Worm (Caenorhabditis elegans) whole organism, L2 larva: ENCODE data around the gene M01B2.8.

Experiments
- F13H6.1 ChIP-seq: sonication (generic microtip); optimal IDR thresholded peaks from 2 replicates; lab custom pipeline; 2016; ENCODE audit warnings: missing genetic modification characterization, missing compliant biosample characterization
- Y55F3AM.14 ChIP-seq: fragments of 200-800 bp; sonication (Bioruptor generic); optimal IDR thresholded peaks from 2 replicates; lab custom pipeline; 2018; ENCODE audit warnings: mild to moderate bottlenecking, missing genetic modification characterization, missing compliant biosample characterization
- ZK546.5 ChIP-seq: sonication (generic microtip); optimal IDR thresholded peaks from 2 replicates; lab custom pipeline; 2017; ENCODE audit warnings: missing biosample characterization, missing genetic modification characterization
- alr-1 ChIP-seq: fragments of 150-350 bp; optimal IDR thresholded peaks from 2 replicates; lab custom pipeline; 2014; ENCODE audit warnings: missing biosample characterization, missing genetic modification characterization
- blmp-1 ChIP-seq: sonication (generic microtip); optimal IDR thresholded peaks from 2 replicates; lab custom pipeline; 2017; ENCODE audit warnings: missing genetic modification characterization, mild to moderate bottlenecking, missing compliant biosample characterization, antibody characterized with exemption, moderate library complexity; ENCODE audit not compliant: insufficient read depth
- ceh-16 ChIP-seq: fragments of 150-350 bp; optimal IDR thresholded peaks from 2 replicates; lab custom pipeline; 2014; ENCODE audit warnings: missing biosample characterization, missing genetic modification characterization
- ceh-82 ChIP-seq: fragments of 150-350 bp; optimal IDR thresholded peaks from 2 replicates; lab custom pipeline; 2014; ENCODE audit warnings: missing biosample characterization, missing genetic modification characterization
- egl-27 ChIP-seq: sonication (generic microtip); optimal IDR thresholded peaks from 3 replicates; lab custom pipeline; 2017; ENCODE audit warnings: missing biosample characterization, missing genetic modification reagents, missing genetic modification characterization
- elt-1 ChIP-seq: fragments of 150-350 bp; optimal IDR thresholded peaks from 2 replicates; lab custom pipeline; 2014; ENCODE audit warnings: missing biosample characterization, missing genetic modification characterization
- elt-3 ChIP-seq: sonication (generic microtip); optimal IDR thresholded peaks from 2 replicates; lab custom pipeline; 2017; ENCODE audit warnings: missing biosample characterization, missing genetic modification characterization
- fos-1 ChIP-seq: fragments of 150-350 bp; optimal IDR thresholded peaks from 2 replicates; lab custom pipeline; 2014; ENCODE audit warnings: missing biosample characterization, missing genetic modification characterization
- gmeb-1 ChIP-seq: fragments of 150-350 bp; optimal IDR thresholded peaks from 2 replicates; lab custom pipeline; 2014; ENCODE audit warnings: missing biosample characterization, missing genetic modification characterization
- lin-11 ChIP-seq: fragments of 150-350 bp; sonication (generic microtip); optimal IDR thresholded peaks from 2 replicates; lab custom pipeline; 2014; ENCODE audit warnings: missing biosample characterization, missing genetic modification characterization, inconsistent platforms, mixed read lengths
- lin-13 ChIP-seq: fragments of 150-350 bp; optimal IDR thresholded peaks from 2 replicates; lab custom pipeline; 2014; ENCODE audit warnings: missing biosample characterization, missing genetic modification reagents, missing genetic modification characterization
- lin-39 ChIP-seq: fragments of 150-350 bp; optimal IDR thresholded peaks from 2 replicates; lab custom pipeline; 2014; ENCODE audit warnings: missing biosample characterization, missing genetic modification reagents, missing genetic modification characterization
- mab-5 ChIP-seq: fragments of 150-350 bp; optimal IDR thresholded peaks from 2 replicates; lab custom pipeline; 2014; ENCODE audit warnings: missing biosample characterization, missing genetic modification characterization
- mbf-1 ChIP-seq: sonication (generic microtip); optimal IDR thresholded peaks from 2 replicates; lab custom pipeline; 2017; ENCODE audit warnings: missing biosample characterization, missing genetic modification characterization
- mdl-1 ChIP-seq, 2 experiments: fragments of 150-350 bp in 1 of 2; sonication (generic microtip) in 1 of 2; optimal IDR thresholded peaks; 2 replicates each; lab custom pipeline; 2017; ENCODE audit warnings: missing biosample characterization in 2 of 2, missing genetic modification characterization in 2 of 2
- nhr-10 ChIP-seq: sonication (generic microtip); optimal IDR thresholded peaks from 2 replicates; lab custom pipeline; 2017; ENCODE audit warnings: missing biosample characterization, missing genetic modification characterization
- nhr-11 ChIP-seq: fragments of 150-350 bp; optimal IDR thresholded peaks from 2 replicates; lab custom pipeline; 2014; ENCODE audit warnings: missing biosample characterization, missing genetic modification characterization
- nhr-12 ChIP-seq: fragments of 150-350 bp; optimal IDR thresholded peaks from 2 replicates; lab custom pipeline; 2014; ENCODE audit warnings: missing biosample characterization, missing genetic modification characterization
- nhr-129 ChIP-seq: fragments of 150-350 bp; optimal IDR thresholded peaks from 2 replicates; lab custom pipeline; 2014; ENCODE audit warnings: missing biosample characterization, missing genetic modification characterization
- nhr-23 ChIP-seq: fragments of 150-350 bp; optimal IDR thresholded peaks from 2 replicates; lab custom pipeline; 2014; ENCODE audit warnings: missing biosample characterization, missing genetic modification reagents, missing genetic modification characterization
- nhr-237 ChIP-seq: fragments of 150-350 bp; optimal IDR thresholded peaks from 2 replicates; lab custom pipeline; 2014; ENCODE audit warnings: missing biosample characterization, missing genetic modification characterization
- nhr-25 ChIP-seq: fragments of 150-350 bp; sonication (generic microtip); optimal IDR thresholded peaks from 3 replicates; lab custom pipeline; 2014; ENCODE audit warnings: missing biosample characterization, missing genetic modification characterization
- nhr-6 ChIP-seq: fragments of 150-350 bp; optimal IDR thresholded peaks from 2 replicates; lab custom pipeline; 2014; ENCODE audit warnings: missing biosample characterization, missing genetic modification characterization
- nhr-77 ChIP-seq: fragments of 150-350 bp; optimal IDR thresholded peaks from 2 replicates; lab custom pipeline; 2014; ENCODE audit warnings: missing biosample characterization, missing genetic modification characterization
- sem-4 ChIP-seq: fragments of 150-350 bp; optimal IDR thresholded peaks from 2 replicates; lab custom pipeline; 2014; ENCODE audit warnings: missing biosample characterization, missing genetic modification reagents, missing genetic modification characterization
- skn-1 ChIP-seq: sonication (generic microtip); optimal IDR thresholded peaks from 2 replicates; lab custom pipeline; 2017; ENCODE audit warnings: missing biosample characterization, missing genetic modification characterization
- sma-9 ChIP-seq, 2 experiments: fragments of 150-350 bp in 1 of 2; sonication (generic microtip) in 1 of 2; optimal IDR thresholded peaks; 2 replicates each; lab custom pipeline; 2014 to 2016; ENCODE audit warnings: missing genetic modification characterization in 2 of 2, mild to moderate bottlenecking in 1 of 2, missing biosample characterization in 1 of 2, missing compliant biosample characterization in 1 of 2, missing genetic modification reagents in 1 of 2, moderate library complexity in 1 of 2
- snpc-4 ChIP-seq: fragments of 150-350 bp; optimal IDR thresholded peaks from 2 replicates; lab custom pipeline; 2014; ENCODE audit warnings: missing biosample characterization, missing genetic modification characterization
- unc-39 ChIP-seq: fragments of 150-350 bp; optimal IDR thresholded peaks from 2 replicates; lab custom pipeline; 2014; ENCODE audit warnings: missing biosample characterization, missing genetic modification characterization
- unc-55 ChIP-seq: fragments of 150-350 bp; sonication (generic microtip); optimal IDR thresholded peaks from 3 replicates; lab custom pipeline; 2014; ENCODE audit warnings: missing biosample characterization, missing genetic modification reagents, missing genetic modification characterization
- zag-1 ChIP-seq: fragments of 150-350 bp; optimal IDR thresholded peaks from 2 replicates; lab custom pipeline; 2014; ENCODE audit warnings: missing biosample characterization, missing genetic modification characterization
- ztf-1 ChIP-seq: fragments of 200-800 bp; sonication (Bioruptor generic); conservative IDR thresholded peaks from 2 replicates; pipeline ENCODE4 v1.3.6; 2022; ENCODE audit warnings: missing genetic modification characterization, missing compliant biosample characterization
- ztf-11 ChIP-seq: sonication (generic microtip); optimal IDR thresholded peaks from 2 replicates; lab custom pipeline; 2017; ENCODE audit warnings: missing biosample characterization, missing genetic modification characterization

The M01B2.8 gene

DNA sequence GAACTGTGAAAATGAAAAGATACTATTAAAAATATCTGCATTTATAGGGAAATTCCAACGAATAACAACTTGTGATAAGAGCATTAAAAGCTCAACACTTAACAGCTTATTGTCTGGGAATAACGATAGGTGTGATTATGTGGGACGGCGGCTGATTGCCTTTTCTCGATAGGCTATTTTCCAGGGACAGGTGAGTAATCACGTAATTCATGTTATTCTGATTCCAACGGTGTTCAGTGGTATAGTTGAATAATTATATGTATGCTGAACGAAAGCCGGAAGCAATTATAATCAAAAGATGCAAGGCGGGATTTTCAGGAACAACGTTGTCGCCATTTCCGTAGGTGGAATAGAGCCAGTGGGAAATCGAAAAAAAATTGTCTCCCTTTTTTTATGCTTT lies 16.9 kb downstream of the M01B2.8 start, which contains the start of gene srw-17:
TSS of gene srw-17 (minus strand) at position 101 of the 400 bp plus-strand sequence.
- no peak for TF ChIP-seq nhr-237 (tag; lab: Kevin White, UChicago)
- no peak for TF ChIP-seq nhr-129

- TF ChIP-seq elt-3 (no peak), lin-13 (GFP tag; lab: Kevin White, UChicago) (no peak), nhr-237 (tag; lab: Kevin White, UChicago) (no peak), ceh-82 (tag; lab: Kevin White, UChicago) (no peak), unc-55 (GFP tag; lab: Kevin White, UChicago) (no peak), Y55F3AM.14 (GFP tag; lab: Kevin White, UChicago) (no peak), gmeb-1 (tag; lab: Kevin White, UChicago) (no peak), ztf-11 (tag; lab: Kevin White, UChicago) (no peak), ztf-1 (no peak)
Measured at ce11 chrV:15281279-15281949, 21.4 kb downstream of the M01B2.8 start, which contains the start of the genes srw-19 and srx-51. Gene srw-19 (minus strand): TSS chrV:15281379. Gene srx-51 (plus strand): TSS chrV:15281899.

ce11 chrV:15285984-15286383 lies 26.0 kb downstream of the M01B2.8 start:
- no peak for TF ChIP-seq nhr-10 (tag; lab: Kevin White, UChicago)
- peak; percentile 51 for TF ChIP-seq sma-9 (GFP tag; optimal IDR thresholded peaks at IDR 0.05; lab: Kevin White, UChicago)
- no peak for TF ChIP-seq sma-9 (tag; optimal IDR thresholded peaks at IDR 0.05; lab: Kevin White, UChicago)
- no peak for TF ChIP-seq lin-39 (tag; lab: Kevin White, UChicago)
- no peak for TF ChIP-seq alr-1 (tag; lab: Kevin White, UChicago)
- no peak for TF ChIP-seq ztf-1

DNA sequence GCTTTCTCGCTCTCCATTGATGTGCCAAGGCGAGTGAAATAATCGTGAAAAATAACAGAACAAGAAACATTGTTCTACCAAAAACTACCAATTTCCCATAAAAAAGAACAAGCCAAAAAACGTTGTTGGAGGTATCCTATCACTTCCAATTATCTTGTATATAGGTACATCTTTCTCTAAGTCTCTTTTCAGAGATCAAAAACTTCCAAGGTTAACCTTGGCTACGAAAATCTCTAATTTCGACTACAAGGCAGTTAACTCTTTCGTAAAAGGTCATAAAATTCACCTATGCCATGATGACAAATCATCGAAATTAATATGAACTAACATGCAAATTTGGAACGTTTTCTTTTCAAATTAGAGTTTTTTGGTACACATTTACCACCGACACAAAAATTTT lies 27.9 kb downstream of the M01B2.8 start, which contains the start of gene cyp-34A1:
TSS of gene cyp-34A1 (minus strand) at position 101 of the 400 bp plus-strand sequence.
- TF ChIP-seq mdl-1 (tag; optimal IDR thresholded peaks at IDR 0.05; lab: Kevin White, UChicago) (no peak), F13H6.1 (no peak), egl-27 (tag; lab: Kevin White, UChicago) (no peak), lin-13 (GFP tag; lab: Kevin White, UChicago) (no peak), skn-1 (no peak), nhr-25 (tag; lab: Kevin White, UChicago) (no peak), sem-4 (no peak), snpc-4 (tag; lab: Kevin White, UChicago) (no peak), nhr-129 (no peak), elt-1 (no peak), sma-9 (GFP tag; optimal IDR thresholded peaks at IDR 0.05; lab: Kevin White, UChicago) (no peak), sma-9 (tag; optimal IDR thresholded peaks at IDR 0.05; lab: Kevin White, UChicago) (no peak), lin-39 (tag; lab: Kevin White, UChicago) (no peak), unc-39 (tag; lab: Kevin White, UChicago) (no peak), nhr-12 (tag; lab: Kevin White, UChicago) (no peak), zag-1 (no peak), nhr-6 (tag; lab: Kevin White, UChicago) (no peak)

ce11 chrV:15290995-15291394 lies 31.0 kb downstream of the M01B2.8 start, which contains the start of gene cyp-34A2:
Gene cyp-34A2 (minus strand): TSS chrV:15291095.
- TF ChIP-seq nhr-237 (tag; lab: Kevin White, UChicago) (no peak), ZK546.5 (tag; lab: Kevin White, UChicago) (no peak), Y55F3AM.14 (GFP tag; lab: Kevin White, UChicago) (no peak), nhr-129 (no peak), skn-1 (no peak), nhr-77 (tag; lab: Kevin White, UChicago) (no peak), sem-4 (no peak), mbf-1 (tag; lab: Kevin White, UChicago) (no peak), nhr-23 (no peak), nhr-6 (tag; lab: Kevin White, UChicago) (no peak), ztf-11 (tag; lab: Kevin White, UChicago) (no peak), lin-39 (tag; lab: Kevin White, UChicago) (no peak), egl-27 (tag; lab: Kevin White, UChicago) (no peak), unc-55 (GFP tag; lab: Kevin White, UChicago) (no peak)

DNA sequence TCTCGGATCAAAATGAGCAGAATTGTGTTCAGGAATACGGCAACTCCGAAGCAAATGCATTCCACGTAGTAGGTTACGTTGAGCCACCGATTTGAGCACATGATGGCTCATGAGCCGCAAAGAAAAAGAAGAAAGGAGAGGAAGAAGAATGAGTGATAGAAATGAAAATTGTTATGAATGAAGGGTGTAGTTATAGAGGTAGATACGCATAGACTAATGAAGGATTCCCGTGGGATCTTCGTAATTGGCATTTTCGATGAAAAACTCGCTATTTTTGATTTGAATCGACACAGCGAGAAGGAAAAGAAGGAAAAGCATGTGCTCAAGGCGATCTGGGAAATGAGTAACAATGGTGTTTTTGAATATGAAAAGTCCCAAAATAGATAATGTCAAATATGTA lies 33.9 kb downstream of the M01B2.8 start, which contains the start of gene str-96:
TSS of gene str-96 (minus strand) at position 101 of the 400 bp plus-strand sequence.
- TF ChIP-seq blmp-1 (tag; lab: Kevin White, UChicago), result no peak
- no peak for TF ChIP-seq sma-9 (GFP tag; optimal IDR thresholded peaks at IDR 0.05; lab: Kevin White, UChicago)
- no peak for TF ChIP-seq sma-9 (tag; optimal IDR thresholded peaks at IDR 0.05; lab: Kevin White, UChicago)
- no peak for TF ChIP-seq ceh-16 (tag; lab: Kevin White, UChicago)
- TF ChIP-seq F13H6.1, result no peak
- TF ChIP-seq mab-5 (tag; lab: Kevin White, UChicago), result no peak
- no peak for TF ChIP-seq nhr-11 (tag; lab: Kevin White, UChicago)
- TF ChIP-seq lin-11 (tag; lab: Kevin White, UChicago), result no peak
- TF ChIP-seq fos-1 (tag; lab: Kevin White, UChicago), result no peak
- no peak for TF ChIP-seq alr-1 (tag; lab: Kevin White, UChicago)
- TF ChIP-seq lin-39 (tag; lab: Kevin White, UChicago), result no peak
- TF ChIP-seq mbf-1 (tag; lab: Kevin White, UChicago), result no peak
- no peak for TF ChIP-seq nhr-12 (tag; lab: Kevin White, UChicago)
